1 fruit fly cellular context compared by ENCODE assay signal in genomic region chrX:351599-351998, dm6.
TF ChIP-seq lines count a peak whose summit lies in the region.

No protein-coding gene starts in this region.

TF ChIP-seq in whole organism, embryonic, 481 proteins besides CTCF, POLR2A, EP300 and RAD21 (continued from another document):
- TF ChIP-seq CG9437 (GFP tag; optimal IDR thresholded peaks at IDR 0.05; lab: Kevin White, UChicago) (no peak), CrebB (tag; optimal IDR thresholded peaks at IDR 0.05; lab: Kevin White, UChicago) (no peak), CG4707 (GFP tag; optimal IDR thresholded peaks at IDR 0.05; lab: Kevin White, UChicago) (no peak), CG15514 (GFP tag; optimal IDR thresholded peaks at IDR 0.05; lab: Kevin White, UChicago) (no peak), prd (optimal IDR thresholded peaks at IDR 0.05; lab: Kevin White, UChicago) (no peak), prd (GFP tag; IDR thresholded peaks at IDR 0.05; lab: Robert Waterston, UW) (no peak), CG12104 (GFP tag; optimal IDR thresholded peaks at IDR 0.05; lab: Kevin White, UChicago) (no peak), ab (GFP tag; optimal IDR thresholded peaks at IDR 0.05; lab: Kevin White, UChicago) (no peak), CG12299 (tag; optimal IDR thresholded peaks at IDR 0.05; lab: Kevin White, UChicago) (no peak), pros (GFP tag; optimal IDR thresholded peaks at IDR 0.05; lab: Kevin White, UChicago) (no peak), tx (GFP tag; optimal IDR thresholded peaks at IDR 0.05; lab: Kevin White, UChicago) (no peak), CG15479 (GFP tag; optimal IDR thresholded peaks at IDR 0.05; lab: Kevin White, UChicago) (no peak), D19B (GFP tag; optimal IDR thresholded peaks at IDR 0.05; lab: Kevin White, UChicago) (peak; percentile 10), CG13424 (tag; optimal IDR thresholded peaks at IDR 0.05; lab: Kevin White, UChicago) (no peak), hkb (optimal IDR thresholded peaks at IDR 0.05; lab: Kevin White, UChicago) (no peak), hkb (GFP tag; IDR thresholded peaks at IDR 0.05; lab: Robert Waterston, UW) (no peak), slbo (GFP tag; IDR thresholded peaks at IDR 0.05; lab: Robert Waterston, UW) (no peak), eyg (GFP tag; optimal IDR thresholded peaks at IDR 0.05; lab: Kevin White, UChicago) (no peak), sc (optimal IDR thresholded peaks at IDR 0.05; lab: Kevin White, UChicago) (no peak), sc (GFP tag; optimal IDR thresholded peaks at IDR 0.05; lab: Kevin White, UChicago) (no peak), CG4282 (GFP tag; optimal IDR thresholded peaks at IDR 0.05; lab: Kevin White, UChicago) (no peak), Ptx1 (GFP tag; IDR thresholded peaks at IDR 0.05; lab: Robert Waterston, UW) (no peak), ranshi (GFP tag; IDR thresholded peaks at IDR 0.05; lab: Robert Waterston, UW) (no peak), sna (GFP tag; IDR thresholded peaks at IDR 0.05; lab: Robert Waterston, UW; ENCODE audit: partially characterized antibody) (no peak), CG2678 (tag; optimal IDR thresholded peaks at IDR 0.05; lab: Kevin White, UChicago) (no peak), Six4 (GFP tag; optimal IDR thresholded peaks at IDR 0.05; lab: Kevin White, UChicago) (no peak), CG6765 (GFP tag; optimal IDR thresholded peaks at IDR 0.05; lab: Kevin White, UChicago) (no peak), CG43689 (GFP tag; IDR thresholded peaks at IDR 0.05; lab: Robert Waterston, UW) (no peak), danr (GFP tag; IDR thresholded peaks at IDR 0.05; lab: Robert Waterston, UW) (no peak), CG33213 (GFP tag; optimal IDR thresholded peaks at IDR 0.05; lab: Kevin White, UChicago) (no peak), Nf-YB (GFP tag; optimal IDR thresholded peaks at IDR 0.05; lab: Kevin White, UChicago) (no peak), CG16813 (GFP tag; IDR thresholded peaks at IDR 0.05; lab: Robert Waterston, UW; ENCODE audit: partially characterized antibody) (peak; percentile 59), Trl (optimal IDR thresholded peaks at IDR 0.05; lab: Kevin White, UChicago) (no peak), Trl (GFP tag; optimal IDR thresholded peaks at IDR 0.05; lab: Kevin White, UChicago) (no peak), Atf3 (GFP tag; optimal IDR thresholded peaks at IDR 0.05; lab: Kevin White, UChicago) (no peak), CG14860 (GFP tag; IDR thresholded peaks at IDR 0.05; lab: Robert Waterston, UW; ENCODE audit: partially characterized antibody) (peak; percentile 61), CG2129 (GFP tag; IDR thresholded peaks at IDR 0.05; lab: Robert Waterston, UW; ENCODE audit: partially characterized antibody) (no peak), lilli (GFP tag; optimal IDR thresholded peaks at IDR 0.05; lab: Kevin White, UChicago) (no peak), gcm2 (GFP tag; optimal IDR thresholded peaks at IDR 0.05; lab: Kevin White, UChicago) (no peak), PHDP (tag; optimal IDR thresholded peaks at IDR 0.05; lab: Kevin White, UChicago) (no peak), NfI (GFP tag; optimal IDR thresholded peaks at IDR 0.05; lab: Kevin White, UChicago) (no peak), Scr (GFP tag; IDR thresholded peaks at IDR 0.05; lab: Robert Waterston, UW; ENCODE audit: partially characterized antibody) (0 out of 2 replicates have a peak, but pooled peaks have one; percentile 14), Asciz (GFP tag; optimal IDR thresholded peaks at IDR 0.05; lab: Kevin White, UChicago) (no peak), Atf-2 (GFP tag; optimal IDR thresholded peaks at IDR 0.05; lab: Kevin White, UChicago) (no peak), CG11560 (tag; IDR thresholded peaks at IDR 0.05; lab: Robert Waterston, UW) (no peak), CG7963 (GFP tag; IDR thresholded peaks at IDR 0.05; lab: Robert Waterston, UW; ENCODE audit: partially characterized antibody) (peak; percentile 64; the same call in 2 of the 3 replicates), sens (GFP tag; lab: Kevin White, UChicago) (peak; percentile 39), CG10543 (GFP tag; optimal IDR thresholded peaks at IDR 0.05; lab: Kevin White, UChicago) (no peak), bab2 (GFP tag; optimal IDR thresholded peaks at IDR 0.05; lab: Kevin White, UChicago) (no peak), CG13287 (GFP tag; IDR thresholded peaks at IDR 0.05; lab: Robert Waterston, UW; ENCODE audit: partially characterized antibody) (peak; percentile 8; the same call in 1 of the 2 replicates), Mrtf (GFP tag; IDR thresholded peaks at IDR 0.05; lab: Robert Waterston, UW) (no peak), Bgb (GFP tag; IDR thresholded peaks at IDR 0.05; lab: Robert Waterston, UW; ENCODE audit: partially characterized antibody) (peak; percentile 52; the same call in 1 of the 2 replicates), CG17612 (GFP tag; IDR thresholded peaks at IDR 0.05; lab: Robert Waterston, UW) (no peak), CHES-1-like (GFP tag; optimal IDR thresholded peaks at IDR 0.05; lab: Kevin White, UChicago) (no peak), Nf-YC (tag; optimal IDR thresholded peaks at IDR 0.05; lab: Kevin White, UChicago) (no peak), BEAF-32 (GFP tag; optimal IDR thresholded peaks at IDR 0.05; lab: Kevin White, UChicago) (no peak), CG8281 (tag; optimal IDR thresholded peaks at IDR 0.05; lab: Kevin White, UChicago) (no peak), ato (GFP tag; IDR thresholded peaks at IDR 0.05; lab: Robert Waterston, UW; ENCODE audit: partially characterized antibody) (peak; percentile 48; the same call in 1 of the 2 replicates), CG6813 (GFP tag; optimal IDR thresholded peaks at IDR 0.05; lab: Kevin White, UChicago) (no peak), Med (GFP tag; lab: Kevin White, UChicago) (peak; percentile 64), CG7987 (GFP tag; optimal IDR thresholded peaks at IDR 0.05; lab: Kevin White, UChicago) (no peak), sob (GFP tag; IDR thresholded peaks at IDR 0.05; lab: Robert Waterston, UW) (no peak), ttk (GFP tag; IDR thresholded peaks at IDR 0.05; lab: Robert Waterston, UW) (no peak), grau (tag; optimal IDR thresholded peaks at IDR 0.05; lab: Kevin White, UChicago) (no peak), CG8924 (tag; optimal IDR thresholded peaks at IDR 0.05; lab: Kevin White, UChicago) (no peak), CG10274 (GFP tag; optimal IDR thresholded peaks at IDR 0.05; lab: Kevin White, UChicago) (no peak), CG2202 (tag; optimal IDR thresholded peaks at IDR 0.05; lab: Kevin White, UChicago) (no peak), Lim3 (GFP tag; IDR thresholded peaks at IDR 0.05; lab: Robert Waterston, UW) (no peak), CG8765 (GFP tag; IDR thresholded peaks at IDR 0.05; lab: Robert Waterston, UW) (no peak), tna (GFP tag; IDR thresholded peaks at IDR 0.05; lab: Robert Waterston, UW; ENCODE audit: partially characterized antibody) (peak; percentile 79), zen (tag; optimal IDR thresholded peaks at IDR 0.05; lab: Kevin White, UChicago) (no peak), cwo (GFP tag; optimal IDR thresholded peaks at IDR 0.05; lab: Kevin White, UChicago) (no peak), E2f1 (GFP tag; IDR thresholded peaks at IDR 0.05; lab: Robert Waterston, UW) (no peak), Dek (tag; optimal IDR thresholded peaks at IDR 0.05; lab: Kevin White, UChicago) (no peak), toy (GFP tag; IDR thresholded peaks at IDR 0.05; lab: Robert Waterston, UW) (no peak), CG12744 (GFP tag; optimal IDR thresholded peaks at IDR 0.05; lab: Kevin White, UChicago) (no peak), hb (GFP tag; IDR thresholded peaks at IDR 0.05; lab: Robert Waterston, UW; ENCODE audit: partially characterized antibody) (peak; percentile 61), nmo (GFP tag; optimal IDR thresholded peaks at IDR 0.05; lab: Kevin White, UChicago) (no peak), CG13123 (GFP tag; optimal IDR thresholded peaks at IDR 0.05; lab: Kevin White, UChicago) (no peak), Dll (GFP tag; IDR thresholded peaks at IDR 0.05; lab: Robert Waterston, UW; ENCODE audit: partially characterized antibody) (no peak), CG30020 (tag; optimal IDR thresholded peaks at IDR 0.05; lab: Kevin White, UChicago) (no peak), nerfin-2 (GFP tag; IDR thresholded peaks at IDR 0.05; lab: Robert Waterston, UW; ENCODE audit: partially characterized antibody) (peak; percentile 69), CG6254 (GFP tag; optimal IDR thresholded peaks at IDR 0.05; lab: Kevin White, UChicago) (no peak), vnd (GFP tag; IDR thresholded peaks at IDR 0.05; lab: Robert Waterston, UW; ENCODE audit: partially characterized antibody) (0 out of 3 replicates have a peak, but pooled peaks have one; percentile 45), CG11247 (GFP tag; IDR thresholded peaks at IDR 0.05; lab: Robert Waterston, UW) (no peak), NFAT (GFP tag; IDR thresholded peaks at IDR 0.05; lab: Robert Waterston, UW) (no peak), HLH4C (GFP tag; IDR thresholded peaks at IDR 0.05; lab: Robert Waterston, UW; ENCODE audit: partially characterized antibody) (peak; percentile 73), Fer3 (tag; optimal IDR thresholded peaks at IDR 0.05; lab: Kevin White, UChicago) (no peak), CG3407 (GFP tag; optimal IDR thresholded peaks at IDR 0.05; lab: Kevin White, UChicago) (no peak), eve (GFP tag; optimal IDR thresholded peaks at IDR 0.05; lab: Kevin White, UChicago) (no peak)
